Worm (Caenorhabditis elegans): ENCODE data around the gene math-15.

math-15 gene

DNA sequence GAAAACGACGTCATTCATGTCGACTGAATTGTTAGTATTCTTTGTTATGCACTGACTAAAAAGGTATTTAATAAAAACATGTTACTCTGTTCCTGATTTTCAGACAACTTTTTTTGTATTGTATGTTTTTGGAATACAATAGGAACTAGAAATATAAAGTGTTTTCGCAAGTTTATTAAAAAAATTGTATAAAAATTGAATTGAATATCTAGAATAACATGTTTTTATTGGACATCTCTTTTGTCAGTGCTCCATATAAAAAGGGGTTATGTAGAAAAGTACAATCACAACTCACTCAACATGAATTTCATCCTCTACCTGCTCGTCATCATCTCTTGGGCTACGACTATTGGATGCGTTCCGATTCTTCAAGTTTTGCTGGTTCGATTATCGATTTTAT lies 29.1 kb downstream of the math-15 start, which contains the start of gene C46F9.5:
Gene C46F9.5, plus strand, starts transcription at position 301 of the 400 bp plus-strand sequence.
- TF ChIP-seq T22C8.4 (GFP tag; IDR thresholded peaks at IDR 0.05) (no peak), cog-1 (tag; optimal IDR thresholded peaks at IDR 0.05) (no peak), ztf-23 (GFP tag; IDR thresholded peaks at IDR 0.05) (no peak), ztf-29 (GFP tag; IDR thresholded peaks at IDR 0.05) (no peak), flt-1 (GFP tag; IDR thresholded peaks at IDR 0.05) (no peak), med-1 (GFP tag; optimal IDR thresholded peaks at IDR 0.05; ENCODE audit: insufficient read depth) (no peak), ref-1 (GFP tag; conservative IDR thresholded peaks at IDR 0.05) (no peak), tab-1 (GFP tag; IDR thresholded peaks at IDR 0.05) (no peak)

ce11 chrII:1895762-1896161 lies 29.6 kb downstream of the math-15 start, which contains the start of gene math-25:
TSS of gene math-25 (plus strand) at chrII:1896062.
- TF ChIP-seq ztf-23 (GFP tag; IDR thresholded peaks at IDR 0.05): no peak
- no peak for TF ChIP-seq cog-1 (tag; optimal IDR thresholded peaks at IDR 0.05)
- TF ChIP-seq T22C8.4 (GFP tag; IDR thresholded peaks at IDR 0.05): no peak
- no peak for TF ChIP-seq ref-1 (GFP tag; conservative IDR thresholded peaks at IDR 0.05)
- no peak for TF ChIP-seq tab-1 (GFP tag; IDR thresholded peaks at IDR 0.05)
- no peak for TF ChIP-seq flt-1 (GFP tag; IDR thresholded peaks at IDR 0.05)
- no peak for TF ChIP-seq med-1 (GFP tag; optimal IDR thresholded peaks at IDR 0.05; ENCODE audit: insufficient read depth)
- no peak for TF ChIP-seq ztf-29 (GFP tag; IDR thresholded peaks at IDR 0.05)
- TF ChIP-seq klf-2 (GFP tag; conservative IDR thresholded peaks at IDR 0.05): no peak

- TF ChIP-seq flt-1 (GFP tag; IDR thresholded peaks at IDR 0.05) (no peak), ztf-29 (GFP tag; IDR thresholded peaks at IDR 0.05) (no peak), T22C8.4 (GFP tag; IDR thresholded peaks at IDR 0.05) (no peak), tab-1 (GFP tag; IDR thresholded peaks at IDR 0.05) (no peak)
Observed at ce11 chrII:1897936-1898335, 31.8 kb downstream of the math-15 start, which contains the start of gene C46F9.6. TSS of gene C46F9.6 (plus strand) at chrII:1898236.

DNA sequence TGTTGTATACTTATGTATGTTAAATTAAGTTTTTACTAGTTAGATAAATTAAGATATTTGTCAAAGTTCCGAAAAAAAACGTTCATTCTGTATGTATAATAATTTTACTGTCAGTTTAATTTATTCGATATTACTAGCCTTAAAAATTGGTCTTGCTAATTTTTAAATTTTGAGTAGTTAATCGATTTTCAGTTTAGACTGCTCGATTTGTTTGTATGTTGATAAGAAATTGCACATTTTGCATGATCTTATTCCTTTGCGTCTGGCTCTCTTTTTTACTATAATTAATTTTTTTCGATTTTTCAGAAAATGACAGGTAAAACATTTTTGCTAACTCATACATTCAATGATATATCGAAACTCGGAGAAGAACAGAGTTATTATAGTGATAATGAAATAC lies 33.8 kb downstream of the math-15 start, which contains the start of gene math-24:
Gene math-24, plus strand, starts transcription at position 301 of the 400 bp plus-strand sequence.
- no peak for TF ChIP-seq tab-1 (GFP tag; IDR thresholded peaks at IDR 0.05)

DNA sequence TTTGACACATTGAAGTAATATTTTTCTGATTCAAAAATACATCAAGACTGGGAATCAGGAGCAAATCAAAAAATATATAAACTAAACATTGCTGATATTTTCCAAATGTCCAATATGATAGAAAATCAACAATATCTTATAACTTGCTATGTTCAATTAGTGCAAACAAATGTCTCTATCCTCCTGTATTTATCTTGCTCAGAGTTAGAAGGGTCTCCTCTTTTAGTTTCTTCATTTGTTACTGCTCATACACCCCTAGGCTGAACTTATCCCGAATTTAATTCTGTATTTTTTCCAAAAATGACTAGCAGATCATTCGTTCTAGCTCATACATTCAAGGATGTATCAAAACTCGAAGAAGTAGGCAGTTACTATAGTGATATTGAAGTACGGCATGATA lies 35.8 kb downstream of the math-15 start, which contains the start of gene math-23:
Gene math-23, plus strand, starts transcription at position 301 of the 400 bp plus-strand sequence.
- TF ChIP-seq klf-2 (GFP tag; conservative IDR thresholded peaks at IDR 0.05) (no peak), ztf-23 (GFP tag; IDR thresholded peaks at IDR 0.05) (no peak), med-1 (GFP tag; optimal IDR thresholded peaks at IDR 0.05; ENCODE audit: insufficient read depth) (no peak), tab-1 (GFP tag; IDR thresholded peaks at IDR 0.05) (no peak), T22C8.4 (GFP tag; IDR thresholded peaks at IDR 0.05) (no peak), cog-1 (tag; optimal IDR thresholded peaks at IDR 0.05) (no peak), ref-1 (GFP tag; conservative IDR thresholded peaks at IDR 0.05) (no peak), ztf-29 (GFP tag; IDR thresholded peaks at IDR 0.05) (no peak), flt-1 (GFP tag; IDR thresholded peaks at IDR 0.05) (no peak)

DNA sequence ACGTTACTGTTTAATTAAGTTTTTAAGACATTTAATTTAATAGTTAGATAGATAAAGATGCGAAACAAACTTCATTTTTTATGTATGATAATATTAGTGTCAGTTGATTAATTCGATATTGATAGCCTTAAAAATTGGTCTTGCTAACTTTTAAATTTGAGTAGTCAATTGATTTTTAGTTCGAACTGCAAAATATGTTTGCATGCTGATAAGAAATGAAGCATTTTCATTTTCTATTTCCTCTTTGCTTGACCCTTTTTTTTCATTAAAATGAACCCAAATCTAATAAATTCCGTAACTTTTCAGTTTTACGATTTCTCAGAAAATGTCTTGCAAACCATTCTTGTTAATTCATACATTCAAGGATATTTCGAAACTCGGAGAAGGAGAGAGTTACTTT lies 38.9 kb downstream of the math-15 start, which contains the start of gene math-22:
Gene math-22, plus strand, starts transcription at position 301 of the 400 bp plus-strand sequence.
- TF ChIP-seq klf-2 (GFP tag; conservative IDR thresholded peaks at IDR 0.05): no peak
- TF ChIP-seq flt-1 (GFP tag; IDR thresholded peaks at IDR 0.05): no peak
- no peak for TF ChIP-seq T22C8.4 (GFP tag; IDR thresholded peaks at IDR 0.05)
- no peak for TF ChIP-seq ztf-23 (GFP tag; IDR thresholded peaks at IDR 0.05)
- TF ChIP-seq med-1 (GFP tag; optimal IDR thresholded peaks at IDR 0.05; ENCODE audit: insufficient read depth): no peak
- TF ChIP-seq cog-1 (tag; optimal IDR thresholded peaks at IDR 0.05): no peak
- TF ChIP-seq tab-1 (GFP tag; IDR thresholded peaks at IDR 0.05): no peak
- no peak for TF ChIP-seq ztf-29 (GFP tag; IDR thresholded peaks at IDR 0.05)
- no peak for TF ChIP-seq ref-1 (GFP tag; conservative IDR thresholded peaks at IDR 0.05)

DNA sequence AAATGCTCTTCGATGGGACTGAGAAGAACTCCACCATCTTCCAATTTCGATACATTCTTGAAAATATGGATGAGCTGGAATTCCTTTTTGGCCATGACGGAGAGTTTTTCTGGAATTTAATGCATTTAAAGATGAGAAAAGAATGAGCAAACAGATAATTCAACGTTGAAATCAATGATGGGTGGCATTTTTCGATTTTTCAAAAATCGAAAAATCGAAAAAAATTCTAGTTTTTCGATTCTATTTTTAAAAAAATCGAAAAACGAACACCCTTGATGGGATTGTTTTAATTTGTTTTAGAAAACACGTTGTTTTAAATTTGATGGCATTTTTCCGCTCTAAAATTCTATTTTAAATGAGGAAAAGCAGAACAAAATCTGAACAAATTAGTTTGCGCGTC lies 46.6 kb downstream of the math-15 start, which contains the start of gene math-31:
Gene math-31, minus strand, starts transcription at position 101 of the 400 bp plus-strand sequence.
- no peak for TF ChIP-seq ref-1 (GFP tag; conservative IDR thresholded peaks at IDR 0.05)
- TF ChIP-seq flt-1 (GFP tag; IDR thresholded peaks at IDR 0.05): no peak
- no peak for TF ChIP-seq ztf-23 (GFP tag; IDR thresholded peaks at IDR 0.05)
- TF ChIP-seq ztf-29 (GFP tag; IDR thresholded peaks at IDR 0.05): no peak
- no peak for TF ChIP-seq T22C8.4 (GFP tag; IDR thresholded peaks at IDR 0.05)
- TF ChIP-seq tab-1 (GFP tag; IDR thresholded peaks at IDR 0.05): no peak
- no peak for TF ChIP-seq klf-2 (GFP tag; conservative IDR thresholded peaks at IDR 0.05)
- TF ChIP-seq med-1 (GFP tag; optimal IDR thresholded peaks at IDR 0.05; ENCODE audit: insufficient read depth): no peak
- TF ChIP-seq cog-1 (tag; optimal IDR thresholded peaks at IDR 0.05): no peak
